Fruit fly (Drosophila melanogaster) whole organism: ENCODE results near the gene CG12024.

ENCODE experiments used
- CG8478 ChIP-seq: fragments of >200 bp; optimal IDR thresholded peaks from 2 replicates; lab custom pipeline; 2018; ENCODE audit warnings: inconsistent platforms
- pan ChIP-seq: fragments of >200 bp; optimal IDR thresholded peaks from 2 replicates; lab custom pipeline; 2017
- psq ChIP-seq: fragments of >200 bp; optimal IDR thresholded peaks from 2 replicates; lab custom pipeline; 2017

dm6 chr3L:1884652-1885051 lies 27.7 kb downstream of the CG12024 start, which contains the start of gene Aprt:
- TF ChIP-seq CG8478 (lab: Kevin White, UChicago) (no peak), psq (lab: Kevin White, UChicago) (no peak), pan (no peak)
